Worm (Caenorhabditis elegans): ENCODE data around the gene C29A12.1.

DNA sequence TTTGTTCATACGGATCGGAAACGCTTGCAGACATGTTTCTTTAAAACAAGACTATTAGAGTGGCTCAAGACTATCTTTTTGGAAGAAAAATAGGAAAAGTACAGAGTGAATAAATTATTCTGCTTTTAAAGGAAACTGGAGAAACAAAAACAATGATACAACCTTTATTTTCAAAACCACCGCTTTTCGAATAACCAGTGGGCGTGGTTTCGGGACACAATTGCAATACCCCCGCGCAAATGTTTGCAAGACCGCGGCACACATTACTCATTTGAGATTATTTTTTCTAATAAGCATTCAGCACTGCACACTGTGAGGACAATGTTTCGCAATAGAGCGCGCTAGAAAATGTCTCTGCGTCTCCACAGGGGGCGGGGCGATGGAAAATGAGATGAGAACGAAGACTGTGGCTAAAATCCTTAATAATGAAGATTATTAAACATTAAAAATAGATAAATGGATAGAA lies 5.4 kb downstream of the C29A12.1 start, which contains the start of gene plrg-1:
- TF ChIP-seq lin-13 (tag; optimal IDR thresholded peaks at IDR 0.05) (peak; percentile 89), mep-1 (tag; optimal IDR thresholded peaks at IDR 0.05) (peak; percentile 94), unc-62 (GFP tag; optimal IDR thresholded peaks at IDR 0.05) (peak; percentile 25), nhr-28 (tag; optimal IDR thresholded peaks at IDR 0.05) (no peak), nhr-237 (tag; optimal IDR thresholded peaks at IDR 0.05) (peak; percentile 79)

All from whole organism, mixed stage, embryonic.